Fruit fly (Drosophila melanogaster) whole organism, embryonic: Measurements from ENCODE around the gene CG10165.
A peak's percentile ranks its signal among the peaks of the same experiment; 100 is the strongest.

Source experiments
- ATbp ChIP-seq: fragments of 200-800 bp; sonication (Bioruptor generic); optimal IDR thresholded peaks from 2 replicates; lab custom pipeline; 2017; ENCODE audit warnings: missing biosample characterization, mild to moderate bottlenecking, missing genetic modification characterization, missing genetic modification reagents
- Blimp-1 ChIP-seq: fragments of 200-800 bp; sonication (Bioruptor generic); optimal IDR thresholded peaks from 3 replicates; lab custom pipeline; 2018; ENCODE audit warnings: missing biosample characterization, missing genetic modification characterization, mild to moderate bottlenecking, moderate library complexity, missing genetic modification reagents
- CG10959 ChIP-seq: fragments of 200-800 bp; sonication (Bioruptor generic); IDR thresholded peaks from 2 replicates; pipeline ENCODE4 v1.3.6; 2022; ENCODE audit warnings: missing biosample characterization, missing genetic modification characterization
- CG15269 ChIP-seq: fragments of 200-800 bp; sonication (Bioruptor generic); optimal IDR thresholded peaks from 2 replicates; lab custom pipeline; 2018; ENCODE audit warnings: missing biosample characterization, mild to moderate bottlenecking, missing genetic modification characterization, moderate library complexity
- CG15601 ChIP-seq: fragments of 200-800 bp; sonication (Bioruptor generic); optimal IDR thresholded peaks from 3 replicates; lab custom pipeline; 2019; ENCODE audit warnings: missing biosample characterization, mild to moderate bottlenecking, missing genetic modification characterization, moderate library complexity
- CG16815 ChIP-seq: fragments of 200-800 bp; sonication (Bioruptor generic); optimal IDR thresholded peaks from 3 replicates; lab custom pipeline; 2017; ENCODE audit warnings: missing biosample characterization, mild to moderate bottlenecking, missing genetic modification characterization
- CG16863 ChIP-seq: fragments of 200-800 bp; sonication (Bioruptor generic); optimal IDR thresholded peaks from 3 replicates; lab custom pipeline; 2016; ENCODE audit warnings: missing biosample characterization, missing genetic modification characterization
- CG17568 ChIP-seq: fragments of 200-800 bp; sonication (Bioruptor generic); optimal IDR thresholded peaks from 2 replicates; lab custom pipeline; 2018; ENCODE audit warnings: missing biosample characterization, mild to moderate bottlenecking, missing genetic modification characterization, moderate library complexity
- CG30403 ChIP-seq: fragments of 200-800 bp; sonication (Bioruptor generic); optimal IDR thresholded peaks from 3 replicates; lab custom pipeline; 2016; ENCODE audit warnings: missing biosample characterization, missing genetic modification characterization
- CG32532 ChIP-seq: fragments of 200-800 bp; sonication (Bioruptor generic); IDR thresholded peaks from 2 replicates; pipeline ENCODE4 v1.3.6; 2022; ENCODE audit warnings: missing biosample characterization, missing genetic modification characterization
- CG32767 ChIP-seq: fragments of 200-800 bp; sonication (Bioruptor generic); IDR thresholded peaks from 2 replicates; pipeline ENCODE4 v1.3.6; 2022; ENCODE audit warnings: missing biosample characterization, missing genetic modification characterization
- CG5245 ChIP-seq: fragments of 200-800 bp; sonication (Bioruptor generic); optimal IDR thresholded peaks from 3 replicates; lab custom pipeline; 2016; ENCODE audit warnings: missing biosample characterization, missing genetic modification characterization
- CG7357 ChIP-seq: fragments of 200-800 bp; sonication (Bioruptor generic); IDR thresholded peaks from 3 replicates; pipeline ENCODE4 v1.3.6; 2022; ENCODE audit warnings: missing biosample characterization, missing genetic modification characterization
- CG8944 ChIP-seq: fragments of 200-800 bp; sonication (Bioruptor generic); optimal IDR thresholded peaks from 3 replicates; lab custom pipeline; 2016; ENCODE audit warnings: missing biosample characterization, missing genetic modification characterization
- CG9817 ChIP-seq: fragments of 200-800 bp; sonication (Bioruptor generic); optimal IDR thresholded peaks from 2 replicates; lab custom pipeline; 2018; ENCODE audit warnings: missing biosample characterization, mild to moderate bottlenecking, missing genetic modification characterization, moderate library complexity
- Chrac-16 ChIP-seq: fragments of 200-800 bp; sonication (Bioruptor generic); optimal IDR thresholded peaks from 3 replicates; lab custom pipeline; 2016; ENCODE audit warnings: missing biosample characterization, missing genetic modification characterization
- D ChIP-seq, 2 experiments: fragments of 200-800 bp in 1 of 2; fragments of >200 bp in 1 of 2; sonication (Bioruptor generic) in 1 of 2; optimal IDR thresholded peaks; 2 replicates in 1 of 2; 3 replicates in 1 of 2; lab custom pipeline; 2017; ENCODE audit warnings: mild to moderate bottlenecking in 1 of 2, missing biosample characterization in 1 of 2, missing genetic modification characterization in 1 of 2, missing genetic modification reagents in 1 of 2
- Dip3 ChIP-seq: fragments of 200-800 bp; sonication (Bioruptor generic); optimal IDR thresholded peaks from 3 replicates; lab custom pipeline; 2016; ENCODE audit warnings: missing biosample characterization, missing genetic modification characterization
- Hmx ChIP-seq: fragments of 200-800 bp; sonication (Bioruptor generic); optimal IDR thresholded peaks from 2 replicates; lab custom pipeline; 2016; ENCODE audit warnings: missing biosample characterization, missing genetic modification characterization
- MESR4 ChIP-seq: fragments of 200-800 bp; sonication (Bioruptor generic); optimal IDR thresholded peaks from 2 replicates; lab custom pipeline; 2018; ENCODE audit warnings: missing biosample characterization, mild to moderate bottlenecking, missing genetic modification characterization, moderate library complexity
- Max ChIP-seq: fragments of 200-800 bp; sonication (Bioruptor generic); optimal IDR thresholded peaks from 2 replicates; lab custom pipeline; 2016; ENCODE audit warnings: missing biosample characterization, mild to moderate bottlenecking, missing genetic modification characterization
- Med ChIP-seq: fragments of 200-800 bp; sonication (Bioruptor generic); peaks from one replicate; lab custom pipeline; 2016; ENCODE audit warnings: missing biosample characterization, missing genetic modification characterization, mild to moderate bottlenecking, inconsistent platforms, moderate library complexity
- Optix ChIP-seq: fragments of 200-800 bp; sonication (Bioruptor generic); IDR thresholded peaks from 3 replicates; pipeline ENCODE4 v1.3.6; 2022; ENCODE audit warnings: missing biosample characterization, missing genetic modification characterization
- Ssrp ChIP-seq: fragments of 200-800 bp; sonication (Bioruptor generic); optimal IDR thresholded peaks from 2 replicates; lab custom pipeline; 2018; ENCODE audit warnings: missing biosample characterization, mild to moderate bottlenecking, missing genetic modification characterization, moderate library complexity
- Vsx1 ChIP-seq: fragments of 200-800 bp; sonication (Bioruptor generic); optimal IDR thresholded peaks from 2 replicates; lab custom pipeline; 2017; ENCODE audit warnings: missing biosample characterization, mild to moderate bottlenecking, missing genetic modification characterization, missing genetic modification reagents
- al ChIP-seq: fragments of 200-800 bp; sonication (Bioruptor generic); IDR thresholded peaks from 2 replicates; pipeline ENCODE4 v1.3.6; 2022; ENCODE audit warnings: missing biosample characterization, missing genetic modification characterization
- bcd ChIP-seq: fragments of 200-800 bp; sonication (Bioruptor generic); optimal IDR thresholded peaks from 2 replicates; lab custom pipeline; 2017; ENCODE audit warnings: missing biosample characterization, mild to moderate bottlenecking, missing genetic modification characterization
- br ChIP-seq: fragments of >200 bp; optimal IDR thresholded peaks from 2 replicates; lab custom pipeline; 2017
- croc ChIP-seq: fragments of 200-800 bp; sonication (Bioruptor generic); conservative IDR thresholded peaks from 3 replicates; pipeline ENCODE4 v1.3.6; 2022; ENCODE audit warnings: missing biosample characterization, missing genetic modification characterization
- dmrt99B ChIP-seq: fragments of 200-800 bp; sonication (Bioruptor generic); optimal IDR thresholded peaks from 2 replicates; lab custom pipeline; 2018; ENCODE audit warnings: missing biosample characterization, mild to moderate bottlenecking, missing genetic modification characterization, moderate library complexity
- dpn ChIP-seq, 2 experiments: fragments of 200-800 bp; sonication (Bioruptor generic); optimal IDR thresholded peaks; 3 replicates each; lab custom pipeline; 2016; ENCODE audit warnings: missing biosample characterization in 2 of 2, missing genetic modification characterization in 2 of 2
- eve ChIP-seq, 2 experiments: fragments of >200 bp; optimal IDR thresholded peaks; 2 replicates each; lab custom pipeline; 2017; ENCODE audit warnings: missing biosample characterization in 2 of 2, missing genetic modification characterization in 2 of 2
- ewg ChIP-seq: fragments of 200-800 bp; sonication (Bioruptor generic); optimal IDR thresholded peaks from 3 replicates; lab custom pipeline; 2017; ENCODE audit warnings: mild to moderate bottlenecking, missing biosample characterization, missing genetic modification reagents, missing genetic modification characterization
- fd96Cb ChIP-seq: fragments of 200-800 bp; sonication (Bioruptor generic); optimal IDR thresholded peaks from 2 replicates; lab custom pipeline; 2018; ENCODE audit warnings: missing biosample characterization, mild to moderate bottlenecking, missing genetic modification characterization, moderate library complexity
- gfzf ChIP-seq: fragments of 200-800 bp; sonication (Bioruptor generic); optimal IDR thresholded peaks from 2 replicates; lab custom pipeline; 2016; ENCODE audit warnings: missing biosample characterization, mild to moderate bottlenecking, missing genetic modification characterization, moderate library complexity
- hth ChIP-seq: fragments of >200 bp; optimal IDR thresholded peaks from 2 replicates; lab custom pipeline; 2017; ENCODE audit warnings: inconsistent platforms
- ind ChIP-seq: fragments of 200-800 bp; sonication (Bioruptor generic); optimal IDR thresholded peaks from 3 replicates; lab custom pipeline; 2016; ENCODE audit warnings: missing biosample characterization, missing genetic modification characterization
- jumu ChIP-seq: fragments of 200-800 bp; sonication (Bioruptor generic); optimal IDR thresholded peaks from 3 replicates; lab custom pipeline; 2016; ENCODE audit warnings: missing biosample characterization, missing genetic modification characterization
- lab ChIP-seq: fragments of 200-800 bp; sonication (Bioruptor generic); optimal IDR thresholded peaks from 3 replicates; lab custom pipeline; 2017; ENCODE audit warnings: missing biosample characterization, missing genetic modification characterization, mild to moderate bottlenecking, moderate library complexity, missing genetic modification reagents
- mld ChIP-seq: fragments of 200-800 bp; sonication (Bioruptor generic); IDR thresholded peaks from 3 replicates; pipeline ENCODE4 v1.3.6; 2022; ENCODE audit warnings: missing biosample characterization, missing genetic modification characterization; ENCODE audit not compliant: partially characterized antibody
- onecut ChIP-seq: fragments of 200-800 bp; sonication (Bioruptor generic); IDR thresholded peaks from 2 replicates; pipeline ENCODE4 v1.3.6; 2022; ENCODE audit warnings: missing biosample characterization, missing genetic modification characterization
- p53 ChIP-seq: fragments of 200-800 bp; sonication (Bioruptor generic); optimal IDR thresholded peaks from 2 replicates; lab custom pipeline; 2016; ENCODE audit warnings: missing biosample characterization, missing genetic modification characterization
- pum ChIP-seq: fragments of 200-800 bp; sonication (Bioruptor generic); optimal IDR thresholded peaks from 2 replicates; lab custom pipeline; 2016; ENCODE audit warnings: missing biosample characterization, missing genetic modification characterization
- ranshi ChIP-seq: fragments of 200-800 bp; sonication (Bioruptor generic); IDR thresholded peaks from 2 replicates; pipeline ENCODE4 v1.3.6; 2022; ENCODE audit warnings: missing biosample characterization, missing genetic modification characterization
- repo ChIP-seq: fragments of 200-800 bp; sonication (Bioruptor generic); optimal IDR thresholded peaks from 2 replicates; lab custom pipeline; 2016; ENCODE audit warnings: missing biosample characterization, missing genetic modification characterization
- sisA ChIP-seq: fragments of 200-800 bp; sonication (Bioruptor generic); IDR thresholded peaks from 2 replicates; pipeline ENCODE4 v1.3.6; 2022; ENCODE audit warnings: missing biosample characterization, missing genetic modification characterization
- slp2 ChIP-seq: fragments of 200-800 bp; sonication (Bioruptor generic); optimal IDR thresholded peaks from 2 replicates; lab custom pipeline; 2016; ENCODE audit warnings: missing biosample characterization, missing genetic modification characterization
- zen ChIP-seq: fragments of 200-800 bp; sonication (Bioruptor generic); optimal IDR thresholded peaks from 3 replicates; lab custom pipeline; 2018; ENCODE audit warnings: missing biosample characterization, mild to moderate bottlenecking, missing genetic modification characterization, moderate library complexity
- zf30C ChIP-seq: fragments of 200-800 bp; sonication (Bioruptor generic); optimal IDR thresholded peaks from 3 replicates; lab custom pipeline; 2018; ENCODE audit warnings: missing biosample characterization, mild to moderate bottlenecking, missing genetic modification characterization

CG10165 gene

DNA sequence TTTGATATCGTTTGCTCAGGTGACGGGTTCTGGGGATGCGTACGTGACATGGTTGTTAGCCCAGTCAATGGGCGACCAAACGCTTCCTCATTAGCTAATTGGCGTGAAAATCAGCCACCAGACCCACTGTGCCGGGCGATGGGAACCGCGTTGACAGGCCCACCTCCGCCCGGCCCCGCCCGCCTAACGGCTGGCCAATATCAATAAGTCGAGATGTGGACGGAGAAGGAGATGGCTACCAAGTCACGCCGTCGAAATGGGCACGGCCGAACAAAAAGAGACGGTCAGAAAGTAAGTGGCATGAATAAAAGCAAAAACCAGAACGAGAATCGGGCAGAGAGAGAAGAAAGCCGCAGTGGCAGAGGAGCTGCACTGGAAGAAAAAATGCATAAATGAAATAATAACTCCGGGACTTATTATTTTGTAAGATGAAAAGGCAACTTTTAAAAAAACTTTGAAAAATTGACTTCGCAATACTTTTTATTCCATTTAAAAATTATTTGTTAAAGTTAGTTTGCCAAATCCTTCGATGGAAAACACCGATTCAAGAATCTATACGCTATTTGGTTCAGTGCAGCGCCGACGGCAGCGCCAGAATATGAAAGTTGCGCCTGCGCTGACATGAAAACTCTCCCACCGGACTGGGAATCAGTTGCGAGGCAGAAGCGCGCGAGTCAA is 7.8 kb upstream of the CG10165 start, which contains the start of gene CG13082 (continued):
- 0 out of 2 replicates have a peak, but pooled peaks have one; percentile 16 for TF ChIP-seq CG32767
- no peak for TF ChIP-seq mld (GFP tag; lab: Robert Waterston, UW)
- peak; percentile 63 for TF ChIP-seq CG30403 (GFP tag; lab: Kevin White, UChicago)
- TF ChIP-seq MESR4 (GFP tag; lab: Kevin White, UChicago), result no peak
- TF ChIP-seq fd96Cb (tag; lab: Kevin White, UChicago), result peak; percentile 59
- peak; percentile 54 for TF ChIP-seq CG16863 (GFP tag; lab: Kevin White, UChicago)
- no peak for TF ChIP-seq al (GFP tag; lab: Robert Waterston, UW)
- TF ChIP-seq CG9817, result peak; percentile 13
- TF ChIP-seq Vsx1 (GFP tag; lab: Kevin White, UChicago), result peak; percentile 34
- peak; percentile 27 for TF ChIP-seq Dip3 (GFP tag; lab: Kevin White, UChicago)
- TF ChIP-seq lab (GFP tag; lab: Kevin White, UChicago), result no peak
- peak; percentile 35 for TF ChIP-seq Ssrp
- peak in 1 of 2 experiments; percentile 9 for TF ChIP-seq dpn (GFP tag; optimal IDR thresholded peaks at IDR 0.05; lab: Kevin White, UChicago)
- peak; percentile 5 for TF ChIP-seq CG17568 (GFP tag; lab: Kevin White, UChicago)
- TF ChIP-seq ATbp (GFP tag; lab: Kevin White, UChicago), result peak; percentile 31
- no peak for TF ChIP-seq gfzf (GFP tag; lab: Kevin White, UChicago)
- TF ChIP-seq Chrac-16 (GFP tag; lab: Kevin White, UChicago), result peak; percentile 28
- peak; percentile 50 for TF ChIP-seq croc (GFP tag; lab: Robert Waterston, UW)
- TF ChIP-seq pum, result peak; percentile 37
- TF ChIP-seq Med, result peak; percentile 50
- TF ChIP-seq CG15269 (tag; lab: Kevin White, UChicago), result no peak
- TF ChIP-seq CG10959, result 0 out of 2 replicates have a peak, but pooled peaks have one; percentile 18
- peak; percentile 27 for TF ChIP-seq CG8944 (GFP tag; lab: Kevin White, UChicago)
- no peak for TF ChIP-seq hth (lab: Kevin White, UChicago)
- TF ChIP-seq CG16815 (GFP tag; lab: Kevin White, UChicago), result peak; percentile 36
- peak; percentile 40 for TF ChIP-seq slp2 (GFP tag; lab: Kevin White, UChicago)
- TF ChIP-seq dmrt99B (tag; lab: Kevin White, UChicago), result peak; percentile 54
- TF ChIP-seq br (lab: Kevin White, UChicago), result no peak
- TF ChIP-seq CG32532, result no peak
- no peak for TF ChIP-seq CG7357 (GFP tag; lab: Robert Waterston, UW)
- peak; percentile 24; the same call in 1 of the 3 replicates for TF ChIP-seq Optix
- TF ChIP-seq ind (GFP tag; lab: Kevin White, UChicago), result peak; percentile 33
- peak; percentile 42; the same call in 1 of the 2 replicates for TF ChIP-seq sisA
- TF ChIP-seq repo (GFP tag; lab: Kevin White, UChicago), result no peak
- TF ChIP-seq CG5245, result peak; percentile 36
- peak; percentile 52 for TF ChIP-seq ewg (GFP tag; lab: Kevin White, UChicago)
- TF ChIP-seq ranshi, result 0 out of 2 replicates have a peak, but pooled peaks have one; percentile 6
- peak; percentile 39 for TF ChIP-seq bcd (GFP tag; lab: Kevin White, UChicago)
- TF ChIP-seq eve (GFP tag; optimal IDR thresholded peaks at IDR 0.05; lab: Kevin White, UChicago), result no peak
- TF ChIP-seq p53 (GFP tag; lab: Kevin White, UChicago), result no peak
- peak; percentile 75 for TF ChIP-seq zf30C (GFP tag; lab: Kevin White, UChicago)
- TF ChIP-seq jumu (GFP tag; lab: Kevin White, UChicago), result peak; percentile 2
- TF ChIP-seq Hmx (GFP tag; lab: Kevin White, UChicago), result peak; percentile 36
- peak; percentile 21 for TF ChIP-seq Max (GFP tag; lab: Kevin White, UChicago)
- peak; percentile 77 for TF ChIP-seq CG15601 (tag; lab: Kevin White, UChicago)
- TF ChIP-seq D (optimal IDR thresholded peaks at IDR 0.05; lab: Kevin White, UChicago), result no peak
- TF ChIP-seq D (GFP tag; optimal IDR thresholded peaks at IDR 0.05; lab: Kevin White, UChicago), result peak; percentile 75
- TF ChIP-seq zen (tag; lab: Kevin White, UChicago), result peak; percentile 33
- peak; percentile 87 for TF ChIP-seq Blimp-1 (GFP tag; lab: Kevin White, UChicago)
- TF ChIP-seq onecut (GFP tag; lab: Robert Waterston, UW), result peak; percentile 13; the same call in 1 of the 2 replicates
